Worm (Caenorhabditis elegans) whole organism, L1 larva: ENCODE measurements around the gene rpc-11.

ENCODE experiments used
- aly-2 ChIP-seq: fragments of 150-350 bp; optimal IDR thresholded peaks from 2 replicates; lab custom pipeline; 2014; ENCODE audit warnings: missing biosample characterization, missing genetic modification characterization
- ces-1 ChIP-seq: fragments of 150-350 bp; optimal IDR thresholded peaks from 2 replicates; lab custom pipeline; 2014; ENCODE audit warnings: missing biosample characterization, missing genetic modification reagents, missing genetic modification characterization
- efl-3 ChIP-seq: fragments of 200-800 bp; sonication (Bioruptor generic); optimal IDR thresholded peaks from 2 replicates; lab custom pipeline; 2018; ENCODE audit warnings: mild to moderate bottlenecking, missing genetic modification characterization, missing compliant biosample characterization
- egl-27 ChIP-seq, 2 experiments: fragments of 150-350 bp in 1 of 2; sonication (generic microtip); optimal IDR thresholded peaks; 3 replicates each; lab custom pipeline; 2017 to 2018; ENCODE audit warnings: missing biosample characterization in 2 of 2, missing genetic modification characterization in 2 of 2, missing genetic modification reagents in 2 of 2
- ets-5 ChIP-seq: fragments of 200-800 bp; sonication (Bioruptor generic); IDR thresholded peaks from 2 replicates; pipeline ENCODE4 v1.3.6; 2022; ENCODE audit warnings: missing genetic modification characterization, missing compliant biosample characterization
- lin-13 ChIP-seq: fragments of 150-350 bp; optimal IDR thresholded peaks from 2 replicates; lab custom pipeline; 2014; ENCODE audit warnings: missing biosample characterization, missing genetic modification reagents, missing genetic modification characterization
- lin-14 ChIP-seq: fragments of 200-800 bp; sonication (Bioruptor generic); optimal IDR thresholded peaks from 2 replicates; lab custom pipeline; 2018; ENCODE audit warnings: mild to moderate bottlenecking, missing genetic modification characterization, moderate library complexity, missing compliant biosample characterization
- lir-3 ChIP-seq: sonication (generic microtip); optimal IDR thresholded peaks from 2 replicates; lab custom pipeline; 2016; ENCODE audit warnings: mild to moderate bottlenecking, missing genetic modification characterization, moderate library complexity, missing compliant biosample characterization; ENCODE audit not compliant: poor library complexity
- mab-9 ChIP-seq: fragments of 200-800 bp; sonication (Bioruptor generic); IDR thresholded peaks from 2 replicates; pipeline ENCODE4 v1.3.6; 2022; ENCODE audit warnings: missing genetic modification reagents, missing genetic modification characterization, missing compliant biosample characterization
- nhr-237 ChIP-seq: fragments of 150-350 bp; optimal IDR thresholded peaks from 2 replicates; lab custom pipeline; 2014; ENCODE audit warnings: missing biosample characterization, missing genetic modification characterization
- nhr-47 ChIP-seq: sonication (generic microtip); optimal IDR thresholded peaks from 2 replicates; lab custom pipeline; 2016; ENCODE audit warnings: mild to moderate bottlenecking, missing genetic modification characterization, moderate library complexity, missing compliant biosample characterization
- nhr-90 ChIP-seq: sonication (generic microtip); optimal IDR thresholded peaks from 2 replicates; lab custom pipeline; 2016; ENCODE audit warnings: mild to moderate bottlenecking, missing genetic modification characterization, missing compliant biosample characterization; ENCODE audit not compliant: poor library complexity
- snpc-4 ChIP-seq: fragments of 150-350 bp; optimal IDR thresholded peaks from 2 replicates; lab custom pipeline; 2014; ENCODE audit warnings: missing biosample characterization, missing genetic modification characterization
- unc-62 ChIP-seq: fragments of 150-350 bp; optimal IDR thresholded peaks from 2 replicates; lab custom pipeline; 2014; ENCODE audit warnings: missing biosample characterization, missing genetic modification reagents, missing genetic modification characterization

ce11 chrIV:1424962-1425361, 15.1 kb upstream of the rpc-11 start, which contains the start of gene Y77E11A.8:
- TF ChIP-seq lin-13 (GFP tag; lab: Kevin White, UChicago) (no peak), lir-3 (tag; lab: Kevin White, UChicago) (no peak), nhr-237 (tag; lab: Kevin White, UChicago) (no peak), aly-2 (tag; lab: Kevin White, UChicago) (no peak), unc-62 (GFP tag; lab: Kevin White, UChicago) (no peak), nhr-90 (tag; lab: Kevin White, UChicago) (no peak), lin-14 (GFP tag; lab: Kevin White, UChicago) (no peak), efl-3 (GFP tag; lab: Kevin White, UChicago) (no peak), egl-27 (tag; optimal IDR thresholded peaks at IDR 0.05; lab: Kevin White, UChicago) (no peak), nhr-47 (tag; lab: Kevin White, UChicago) (no peak), ces-1 (GFP tag; lab: Kevin White, UChicago) (no peak), ets-5 (no peak), snpc-4 (tag; lab: Kevin White, UChicago) (no peak), mab-9 (GFP tag; lab: Robert Waterston, UW) (no peak)
